Fruit fly (Drosophila melanogaster): ENCODE results near the gene hoe2.

The hoe2 gene

DNA sequence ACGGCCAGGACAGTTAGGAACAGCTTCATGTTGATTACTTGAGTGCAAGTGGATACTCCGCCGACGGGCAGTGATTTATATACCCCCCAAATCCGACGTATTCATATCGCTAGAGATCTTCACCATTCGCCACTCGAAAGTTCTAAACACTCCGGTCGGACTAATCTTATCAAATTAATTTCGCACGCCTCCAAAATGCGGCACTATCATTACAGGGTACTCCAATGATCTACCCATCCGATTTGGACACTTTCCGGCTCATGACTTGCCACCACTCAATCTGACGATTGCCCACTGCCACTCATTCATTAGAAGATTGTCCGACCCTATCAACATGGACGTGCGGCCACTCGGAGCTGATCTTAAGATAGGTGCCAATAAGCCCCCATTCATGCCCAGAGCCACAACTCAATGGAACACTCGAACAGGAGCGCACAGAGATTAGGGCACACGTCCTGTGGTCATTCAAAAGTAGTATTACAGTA lies 16.9 kb upstream of the hoe2 start, which contains the start of gene Jon25Bii (continued):
- no peak for TF ChIP-seq CG10274 (GFP tag; optimal IDR thresholded peaks at IDR 0.05)
- TF ChIP-seq pfk (GFP tag; optimal IDR thresholded peaks at IDR 0.05) = no peak
- no peak for TF ChIP-seq CG2712 (tag; optimal IDR thresholded peaks at IDR 0.05)
- TF ChIP-seq so (GFP tag; IDR thresholded peaks at IDR 0.05) = no peak
- no peak for TF ChIP-seq wor (GFP tag; IDR thresholded peaks at IDR 0.05)
- no peak for TF ChIP-seq tio (GFP tag; optimal IDR thresholded peaks at IDR 0.05)
- no peak for TF ChIP-seq Awh (GFP tag; IDR thresholded peaks at IDR 0.05)
- TF ChIP-seq Hey (tag; optimal IDR thresholded peaks at IDR 0.05) = peak; percentile 77
- TF ChIP-seq ewg (GFP tag; optimal IDR thresholded peaks at IDR 0.05) = no peak
- peak; percentile 37; the same call in 1 of the 2 replicates for TF ChIP-seq GATAe (GFP tag; conservative IDR thresholded peaks at IDR 0.05)
- no peak for TF ChIP-seq CG4730 (GFP tag; IDR thresholded peaks at IDR 0.05)
- TF ChIP-seq Tbp (GFP tag; optimal IDR thresholded peaks at IDR 0.05) = no peak
- TF ChIP-seq CG16779 (GFP tag; IDR thresholded peaks at IDR 0.05) = no peak
- peak; percentile 36; the same call in 1 of the 3 replicates for TF ChIP-seq vnd (GFP tag; IDR thresholded peaks at IDR 0.05; ENCODE audit: partially characterized antibody)
- no peak for TF ChIP-seq slbo (GFP tag; IDR thresholded peaks at IDR 0.05)
- TF ChIP-seq chn (GFP tag; optimal IDR thresholded peaks at IDR 0.05) = no peak
- TF ChIP-seq CG7357 (GFP tag; IDR thresholded peaks at IDR 0.05) = no peak
- TF ChIP-seq Atf6 (GFP tag; IDR thresholded peaks at IDR 0.05) = no peak
- TF ChIP-seq sug (tag; optimal IDR thresholded peaks at IDR 0.05) = peak; percentile 70

DNA sequence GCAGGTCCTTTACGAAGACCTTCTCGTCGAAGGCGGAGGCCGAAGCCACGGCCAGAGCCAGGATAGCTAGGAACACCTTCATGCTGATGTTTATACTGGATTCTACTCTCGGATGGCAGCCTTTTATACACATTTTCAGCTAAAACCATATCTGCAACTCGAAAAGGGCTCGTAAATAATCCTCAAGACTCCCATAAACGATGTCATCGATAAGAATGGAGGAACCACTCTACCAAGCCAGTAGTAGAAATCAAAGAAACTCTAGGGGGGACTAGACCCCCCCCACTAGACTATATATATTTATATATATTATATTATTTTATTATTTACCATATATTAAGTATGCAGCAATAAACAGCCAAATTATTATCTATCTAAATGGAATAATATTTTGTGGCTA lies 14.4 kb upstream of the hoe2 start, which contains the start of gene Jon25Biii:
Gene Jon25Biii (minus strand): TSS at position 101 of the 400 bp plus-strand sequence.
- TF ChIP-seq CG13424 (tag; optimal IDR thresholded peaks at IDR 0.05) = no peak
- peak; percentile 84 for TF ChIP-seq sug (tag; optimal IDR thresholded peaks at IDR 0.05)

dm6 chr2L:4949453-4950045 lies 13.3 kb upstream of the hoe2 start, which contains the start of gene jet:
Gene jet, minus strand, starts transcription at chr2L:4949784.
- peak; percentile 19; the same call in 1 of the 3 replicates for TF ChIP-seq row (GFP tag; IDR thresholded peaks at IDR 0.05)
- TF ChIP-seq Dp (GFP tag; optimal IDR thresholded peaks at IDR 0.05) = peak; percentile 34
- TF ChIP-seq nmo (GFP tag; optimal IDR thresholded peaks at IDR 0.05) = peak; percentile 9
- peak; percentile 43 for TF ChIP-seq gfzf (GFP tag; optimal IDR thresholded peaks at IDR 0.05)
- TF ChIP-seq MBD-R2 (GFP tag; IDR thresholded peaks at IDR 0.05) = peak; percentile 97
- peak in 1 of 2 experiments; percentile 31 for TF ChIP-seq Pdp1 (GFP tag; optimal IDR thresholded peaks at IDR 0.05)
- peak; percentile 67 for TF ChIP-seq Med (GFP tag)
- peak; percentile 28 for TF ChIP-seq phol (tag; optimal IDR thresholded peaks at IDR 0.05)
- peak; percentile 24; the same call in 1 of the 2 replicates for TF ChIP-seq Scr (GFP tag; IDR thresholded peaks at IDR 0.05; ENCODE audit: partially characterized antibody)
- TF ChIP-seq YL-1 (GFP tag; optimal IDR thresholded peaks at IDR 0.05) = peak; percentile 2
- peak; percentile 24; the same call in 1 of the 3 replicates for TF ChIP-seq CG34422 (GFP tag; IDR thresholded peaks at IDR 0.05)
- no peak for TF ChIP-seq CG32767 (GFP tag; IDR thresholded peaks at IDR 0.05)
- peak; percentile 78 for TF ChIP-seq grn (GFP tag; optimal IDR thresholded peaks at IDR 0.05)
- TF ChIP-seq CG16813 (GFP tag; IDR thresholded peaks at IDR 0.05; ENCODE audit: partially characterized antibody) = peak; percentile 67
- TF ChIP-seq BEAF-32 (GFP tag; optimal IDR thresholded peaks at IDR 0.05) = peak; percentile 24
- TF ChIP-seq Mrtf (GFP tag; IDR thresholded peaks at IDR 0.05) = no peak
- TF ChIP-seq Dll (GFP tag; IDR thresholded peaks at IDR 0.05; ENCODE audit: partially characterized antibody) = 0 out of 4 replicates have a peak, but pooled peaks have one; percentile 22
- peak; percentile 26 for TF ChIP-seq Nf-YC (tag; optimal IDR thresholded peaks at IDR 0.05)
- TF ChIP-seq Abd-B (GFP tag; optimal IDR thresholded peaks at IDR 0.05) = peak; percentile 9
- peak; percentile 8 for TF ChIP-seq Myb (GFP tag; optimal IDR thresholded peaks at IDR 0.05)
- TF ChIP-seq Bgb (GFP tag; IDR thresholded peaks at IDR 0.05; ENCODE audit: partially characterized antibody) = peak; percentile 76
- no peak for TF ChIP-seq CG11398 (GFP tag; optimal IDR thresholded peaks at IDR 0.05)
- peak; percentile 57 for TF ChIP-seq CTCF (GFP tag; optimal IDR thresholded peaks at IDR 0.05)
- TF ChIP-seq CG7963 (GFP tag; IDR thresholded peaks at IDR 0.05; ENCODE audit: partially characterized antibody) = peak; percentile 55; the same call in 1 of the 3 replicates
- peak; percentile 27; the same call in 1 of the 3 replicates for TF ChIP-seq CG14860 (GFP tag; IDR thresholded peaks at IDR 0.05; ENCODE audit: partially characterized antibody)
- peak; percentile 49 for TF ChIP-seq stwl (tag; optimal IDR thresholded peaks at IDR 0.05)
- peak; percentile 43; the same call in 1 of the 3 replicates for TF ChIP-seq vnd (GFP tag; IDR thresholded peaks at IDR 0.05; ENCODE audit: partially characterized antibody)

Data from whole organism, embryonic.